Fruit fly (Drosophila melanogaster) whole organism, embryonic: Measurements from ENCODE around the gene cyr.

Experiments
- Atf-2 ChIP-seq: fragments of 200-800 bp; sonication (Bioruptor generic); optimal IDR thresholded peaks from 2 replicates; lab custom pipeline; 2016; ENCODE audit warnings: missing biosample characterization, missing genetic modification characterization
- CG10147 ChIP-seq: fragments of 200-800 bp; sonication (Bioruptor generic); optimal IDR thresholded peaks from 2 replicates; lab custom pipeline; 2019; ENCODE audit warnings: missing biosample characterization, mild to moderate bottlenecking, missing genetic modification characterization, moderate library complexity
- CG10209 ChIP-seq: fragments of 200-800 bp; sonication (Bioruptor generic); optimal IDR thresholded peaks from 3 replicates; lab custom pipeline; 2017; ENCODE audit warnings: missing biosample characterization, mild to moderate bottlenecking, missing genetic modification characterization, missing genetic modification reagents
- CG1024 ChIP-seq: fragments of 200-800 bp; sonication (Bioruptor generic); IDR thresholded peaks from 2 replicates; pipeline ENCODE4 v1.3.6; 2022; ENCODE audit warnings: missing biosample characterization, missing genetic modification characterization
- CG12104 ChIP-seq: fragments of 200-800 bp; sonication (Bioruptor generic); optimal IDR thresholded peaks from 3 replicates; lab custom pipeline; 2016; ENCODE audit warnings: missing biosample characterization, missing genetic modification characterization
- CG12659 ChIP-seq: fragments of 200-800 bp; sonication (Bioruptor generic); optimal IDR thresholded peaks from 3 replicates; lab custom pipeline; 2017; ENCODE audit warnings: mild to moderate bottlenecking, missing biosample characterization, missing genetic modification reagents, missing genetic modification characterization
- CG13296 ChIP-seq: fragments of 200-800 bp; sonication (Bioruptor generic); optimal IDR thresholded peaks from 3 replicates; lab custom pipeline; 2018; ENCODE audit warnings: missing biosample characterization, mild to moderate bottlenecking, missing genetic modification characterization
- CG14441 ChIP-seq: fragments of 200-800 bp; sonication (Bioruptor generic); IDR thresholded peaks from 2 replicates; pipeline ENCODE4 v1.3.6; 2022; ENCODE audit warnings: missing biosample characterization, missing genetic modification characterization
- CG14965 ChIP-seq: fragments of 200-800 bp; sonication (Bioruptor generic); optimal IDR thresholded peaks from 2 replicates; lab custom pipeline; 2016; ENCODE audit warnings: missing biosample characterization, missing genetic modification characterization, borderline replicate concordance
- CG15479 ChIP-seq: fragments of 200-800 bp; sonication (Bioruptor generic); optimal IDR thresholded peaks from 3 replicates; lab custom pipeline; 2019; ENCODE audit warnings: missing biosample characterization, mild to moderate bottlenecking, missing genetic modification characterization, moderate library complexity
- CG1832 ChIP-seq: fragments of 200-800 bp; sonication (Bioruptor generic); optimal IDR thresholded peaks from 2 replicates; lab custom pipeline; 2017; ENCODE audit warnings: missing biosample characterization, mild to moderate bottlenecking, missing genetic modification characterization, inconsistent platforms
- CG2202 ChIP-seq: fragments of 200-800 bp; sonication (Bioruptor generic); optimal IDR thresholded peaks from 2 replicates; lab custom pipeline; 2018; ENCODE audit warnings: missing biosample characterization, mild to moderate bottlenecking, missing genetic modification characterization
- CG3407 ChIP-seq: fragments of 200-800 bp; sonication (Bioruptor generic); optimal IDR thresholded peaks from 2 replicates; lab custom pipeline; 2018; ENCODE audit warnings: missing biosample characterization, mild to moderate bottlenecking, missing genetic modification characterization
- CG4328 ChIP-seq: fragments of 200-800 bp; sonication (Bioruptor generic); optimal IDR thresholded peaks from 3 replicates; lab custom pipeline; 2017; ENCODE audit warnings: missing biosample characterization, missing genetic modification reagents, missing genetic modification characterization
- CG7357 ChIP-seq: fragments of 200-800 bp; sonication (Bioruptor generic); IDR thresholded peaks from 3 replicates; pipeline ENCODE4 v1.3.6; 2022; ENCODE audit warnings: missing biosample characterization, missing genetic modification characterization
- CG7556 ChIP-seq: fragments of 200-800 bp; sonication (Bioruptor generic); optimal IDR thresholded peaks from 2 replicates; lab custom pipeline; 2017; ENCODE audit warnings: missing biosample characterization, mild to moderate bottlenecking, missing genetic modification characterization
- CG7928 ChIP-seq: fragments of 200-800 bp; sonication (Bioruptor generic); optimal IDR thresholded peaks from 2 replicates; lab custom pipeline; 2017; ENCODE audit warnings: missing biosample characterization, mild to moderate bottlenecking, missing genetic modification characterization
- CG8765 ChIP-seq: fragments of 200-800 bp; sonication (Bioruptor generic); IDR thresholded peaks from 2 replicates; pipeline ENCODE4 v1.3.6; 2022; ENCODE audit warnings: missing biosample characterization, missing genetic modification characterization
- Dref ChIP-seq: fragments of 200-800 bp; sonication (Bioruptor generic); IDR thresholded peaks from 2 replicates; pipeline ENCODE4 v1.3.6; 2022; ENCODE audit warnings: missing biosample characterization, missing genetic modification characterization
- Drgx ChIP-seq: fragments of 200-800 bp; sonication (Bioruptor generic); IDR thresholded peaks from 2 replicates; pipeline ENCODE4 v1.3.6; 2022; ENCODE audit warnings: missing biosample characterization, missing genetic modification characterization
- E2f2 ChIP-seq: fragments of 200-800 bp; sonication (Bioruptor generic); IDR thresholded peaks from 2 replicates; pipeline ENCODE4 v1.3.6; 2022; ENCODE audit warnings: missing biosample characterization, missing genetic modification characterization
- GATAe ChIP-seq: fragments of 200-800 bp; sonication (Bioruptor generic); conservative IDR thresholded peaks from 2 replicates; pipeline ENCODE4 v1.3.6; 2022; ENCODE audit warnings: missing biosample characterization, missing genetic modification characterization
- HLH3B ChIP-seq: fragments of 200-800 bp; sonication (Bioruptor generic); IDR thresholded peaks from 2 replicates; pipeline ENCODE4 v1.3.6; 2022; ENCODE audit warnings: missing biosample characterization, missing genetic modification characterization
- Hr3 ChIP-seq: fragments of 200-800 bp; sonication (Bioruptor generic); optimal IDR thresholded peaks from 3 replicates; lab custom pipeline; 2016; ENCODE audit warnings: missing biosample characterization, missing genetic modification characterization
- Lim3 ChIP-seq: fragments of 200-800 bp; sonication (Bioruptor generic); IDR thresholded peaks from 2 replicates; pipeline ENCODE4 v1.3.6; 2022; ENCODE audit warnings: missing biosample characterization, missing genetic modification characterization
- MTF-1 ChIP-seq: fragments of 200-800 bp; sonication (Bioruptor generic); optimal IDR thresholded peaks from 2 replicates; lab custom pipeline; 2018; ENCODE audit warnings: missing biosample characterization, mild to moderate bottlenecking, missing genetic modification characterization, borderline replicate concordance
- Myb ChIP-seq: fragments of 200-800 bp; sonication (Bioruptor generic); optimal IDR thresholded peaks from 2 replicates; lab custom pipeline; 2016; ENCODE audit warnings: missing biosample characterization, missing genetic modification characterization
- NK7.1 ChIP-seq: fragments of 200-800 bp; sonication (Bioruptor generic); optimal IDR thresholded peaks from 3 replicates; lab custom pipeline; 2016; ENCODE audit warnings: missing biosample characterization, missing genetic modification characterization
- Oaz ChIP-seq: fragments of 200-800 bp; sonication (Bioruptor generic); IDR thresholded peaks from 2 replicates; pipeline ENCODE4 v1.3.6; 2022; ENCODE audit warnings: missing biosample characterization, missing genetic modification characterization
- abd-A ChIP-seq: fragments of 200-800 bp; sonication (Bioruptor generic); optimal IDR thresholded peaks from 3 replicates; lab custom pipeline; 2019; ENCODE audit warnings: missing biosample characterization, mild to moderate bottlenecking, missing genetic modification characterization, moderate library complexity
- chif ChIP-seq, 2 experiments: fragments of 200-800 bp; sonication (Bioruptor generic); optimal IDR thresholded peaks; 3 replicates each; lab custom pipeline; 2016; ENCODE audit warnings: missing biosample characterization in 2 of 2, missing genetic modification characterization in 2 of 2
- corto ChIP-seq: fragments of 200-800 bp; sonication (Bioruptor generic); optimal IDR thresholded peaks from 2 replicates; lab custom pipeline; 2016; ENCODE audit warnings: missing biosample characterization, mild to moderate bottlenecking, missing genetic modification characterization, moderate library complexity
- cwo ChIP-seq: fragments of 200-800 bp; sonication (Bioruptor generic); optimal IDR thresholded peaks from 3 replicates; lab custom pipeline; 2017; ENCODE audit warnings: missing biosample characterization, missing genetic modification characterization, mild to moderate bottlenecking, moderate library complexity, missing genetic modification reagents
- dan ChIP-seq: fragments of 200-800 bp; sonication (Bioruptor generic); IDR thresholded peaks from 2 replicates; pipeline ENCODE4 v1.3.6; 2022; ENCODE audit warnings: missing biosample characterization, missing genetic modification characterization
- danr ChIP-seq: fragments of 200-800 bp; sonication (Bioruptor generic); IDR thresholded peaks from 2 replicates; pipeline ENCODE4 v1.3.6; 2022; ENCODE audit warnings: missing biosample characterization, missing genetic modification characterization
- dati ChIP-seq: fragments of 200-800 bp; sonication (Bioruptor generic); IDR thresholded peaks from 2 replicates; pipeline ENCODE4 v1.3.6; 2022; ENCODE audit warnings: missing biosample characterization, missing genetic modification characterization
- emc ChIP-seq: fragments of 200-800 bp; sonication (Bioruptor generic); optimal IDR thresholded peaks from 2 replicates; lab custom pipeline; 2016; ENCODE audit warnings: missing biosample characterization, missing genetic modification characterization
- nom ChIP-seq: fragments of 200-800 bp; sonication (Bioruptor generic); optimal IDR thresholded peaks from 2 replicates; lab custom pipeline; 2017; ENCODE audit warnings: missing biosample characterization, missing genetic modification characterization, mild to moderate bottlenecking, moderate library complexity, missing genetic modification reagents
- onecut ChIP-seq: fragments of 200-800 bp; sonication (Bioruptor generic); IDR thresholded peaks from 2 replicates; pipeline ENCODE4 v1.3.6; 2022; ENCODE audit warnings: missing biosample characterization, missing genetic modification characterization
- pfk ChIP-seq: fragments of 200-800 bp; sonication (Bioruptor generic); optimal IDR thresholded peaks from 2 replicates; lab custom pipeline; 2018; ENCODE audit warnings: missing biosample characterization, mild to moderate bottlenecking, missing genetic modification characterization, moderate library complexity
- repo ChIP-seq: fragments of 200-800 bp; sonication (Bioruptor generic); optimal IDR thresholded peaks from 2 replicates; lab custom pipeline; 2016; ENCODE audit warnings: missing biosample characterization, missing genetic modification characterization
- sima ChIP-seq: fragments of 200-800 bp; sonication (Bioruptor generic); optimal IDR thresholded peaks from 2 replicates; lab custom pipeline; 2016; ENCODE audit warnings: missing biosample characterization, missing genetic modification characterization
- sug ChIP-seq: fragments of 200-800 bp; optimal IDR thresholded peaks from 2 replicates; lab custom pipeline; 2019; ENCODE audit warnings: missing biosample characterization, mild to moderate bottlenecking, missing genetic modification characterization, moderate library complexity
- toy ChIP-seq: fragments of 200-800 bp; sonication (Bioruptor generic); IDR thresholded peaks from 2 replicates; pipeline ENCODE4 v1.3.6; 2022; ENCODE audit warnings: missing biosample characterization, missing genetic modification characterization
- ttk ChIP-seq: fragments of 200-800 bp; sonication (Bioruptor generic); IDR thresholded peaks from 2 replicates; pipeline ENCODE4 v2.1.2; 2022; ENCODE audit warnings: missing biosample characterization, missing genetic modification characterization
- tx ChIP-seq: fragments of 200-800 bp; sonication (Bioruptor generic); optimal IDR thresholded peaks from 2 replicates; lab custom pipeline; 2016; ENCODE audit warnings: missing biosample characterization, missing genetic modification characterization
- unc-4 ChIP-seq: fragments of 200-800 bp; sonication (Bioruptor generic); IDR thresholded peaks from 2 replicates; pipeline ENCODE4 v1.3.6; 2022; ENCODE audit warnings: missing biosample characterization, missing genetic modification characterization; ENCODE audit not compliant: partially characterized antibody
- vvl ChIP-seq: fragments of 200-800 bp; sonication (Bioruptor generic); IDR thresholded peaks from 2 replicates; pipeline ENCODE4 v1.3.6; 2022; ENCODE audit warnings: missing biosample characterization, missing genetic modification characterization
- wor ChIP-seq: fragments of 200-800 bp; sonication (Bioruptor generic); IDR thresholded peaks from 2 replicates; pipeline ENCODE4 v1.3.6; 2022; ENCODE audit warnings: missing biosample characterization, missing genetic modification characterization
- zen ChIP-seq: fragments of 200-800 bp; sonication (Bioruptor generic); optimal IDR thresholded peaks from 3 replicates; lab custom pipeline; 2018; ENCODE audit warnings: missing biosample characterization, mild to moderate bottlenecking, missing genetic modification characterization, moderate library complexity

Gene cyr

DNA sequence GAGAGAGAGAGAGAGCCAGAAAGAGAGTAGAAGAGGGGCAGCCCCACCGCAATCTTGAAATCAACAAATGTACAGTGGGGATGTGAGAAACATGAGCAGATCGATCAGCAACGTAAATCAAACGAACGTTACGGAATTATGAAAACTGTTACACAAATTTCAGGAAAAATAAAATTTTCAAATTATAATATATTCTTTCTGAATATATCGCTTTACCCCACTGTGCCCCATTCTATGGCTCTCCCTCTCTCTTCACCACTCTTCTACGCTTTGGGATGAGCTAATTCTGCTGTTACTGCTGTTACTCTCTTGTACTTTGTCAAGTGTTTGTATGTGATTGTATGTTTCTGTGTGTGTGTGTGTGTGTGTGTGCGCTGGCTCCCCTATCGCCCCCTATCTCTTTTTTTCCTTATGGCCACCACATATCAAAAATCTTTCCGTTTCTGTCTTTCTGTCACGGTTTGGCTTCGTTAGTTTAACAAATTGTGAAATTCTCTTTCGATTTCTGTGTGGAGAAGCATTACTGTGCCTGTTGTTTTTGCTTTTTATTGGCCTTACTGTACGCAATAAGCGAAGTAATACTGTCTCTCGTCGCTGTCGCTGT lies 44.4 kb downstream of the cyr start (continued):
- TF ChIP-seq CG4328 (GFP tag; lab: Kevin White, UChicago) = peak; percentile 79
- peak; percentile 99 for TF ChIP-seq CG14441 (GFP tag; lab: Robert Waterston, UW)
- peak; percentile 97 for TF ChIP-seq danr (GFP tag; lab: Robert Waterston, UW)
- TF ChIP-seq CG15479 (GFP tag; lab: Kevin White, UChicago) = no peak
- TF ChIP-seq CG14965 (GFP tag; lab: Kevin White, UChicago) = no peak
- peak; percentile 82 for TF ChIP-seq abd-A (tag; lab: Kevin White, UChicago)
- peak; percentile 79 for TF ChIP-seq dan (GFP tag; lab: Robert Waterston, UW)
- TF ChIP-seq CG7928 (GFP tag; lab: Kevin White, UChicago) = peak; percentile 80
- TF ChIP-seq CG7556 (GFP tag; lab: Kevin White, UChicago) = peak; percentile 97
- peak; percentile 92 for TF ChIP-seq CG7357 (GFP tag; lab: Robert Waterston, UW)
- TF ChIP-seq CG1024 (GFP tag; lab: Robert Waterston, UW) = peak; percentile 96
- TF ChIP-seq emc = peak; percentile 79
- TF ChIP-seq CG13296 (GFP tag; lab: Kevin White, UChicago) = peak; percentile 97
- TF ChIP-seq nom = peak; percentile 81
- TF ChIP-seq sima (GFP tag; lab: Kevin White, UChicago) = peak; percentile 59
- TF ChIP-seq cwo (GFP tag; lab: Kevin White, UChicago) = peak; percentile 96
- peak; percentile 92 for TF ChIP-seq CG2202 (tag; lab: Kevin White, UChicago)
- TF ChIP-seq Drgx (GFP tag; lab: Robert Waterston, UW) = peak; percentile 99
- peak; percentile 90 for TF ChIP-seq MTF-1 (GFP tag; lab: Kevin White, UChicago)
- peak; percentile 72 for TF ChIP-seq Myb (GFP tag; lab: Kevin White, UChicago)
- TF ChIP-seq zen (tag; lab: Kevin White, UChicago) = peak; percentile 86
- no peak for TF ChIP-seq CG1832 (GFP tag; lab: Kevin White, UChicago)
- TF ChIP-seq dati (GFP tag; lab: Robert Waterston, UW) = peak; percentile 97
- TF ChIP-seq Oaz (GFP tag; lab: Robert Waterston, UW) = peak; percentile 97
- peak; percentile 79 for TF ChIP-seq NK7.1 (GFP tag; lab: Kevin White, UChicago)
- peak; percentile 91 for TF ChIP-seq CG3407 (GFP tag; lab: Kevin White, UChicago)
- peak; percentile 88 to 90 for TF ChIP-seq chif (GFP tag; optimal IDR thresholded peaks at IDR 0.05; lab: Kevin White, UChicago)
- TF ChIP-seq sug (tag; lab: Kevin White, UChicago) = peak; percentile 86
- no peak for TF ChIP-seq pfk (GFP tag; lab: Kevin White, UChicago)
- TF ChIP-seq Lim3 = peak; percentile 94
- TF ChIP-seq Hr3 (GFP tag; lab: Kevin White, UChicago) = peak; percentile 93
- peak; percentile 96 for TF ChIP-seq toy (GFP tag; lab: Robert Waterston, UW)
- peak; percentile 84 for TF ChIP-seq Atf-2 (GFP tag; lab: Kevin White, UChicago)
- TF ChIP-seq CG12659 (GFP tag; lab: Kevin White, UChicago) = peak; percentile 97
- TF ChIP-seq CG10147 (GFP tag; lab: Kevin White, UChicago) = peak; percentile 95
- peak; percentile 94 for TF ChIP-seq CG12104 (GFP tag; lab: Kevin White, UChicago)
- TF ChIP-seq HLH3B (GFP tag; lab: Robert Waterston, UW) = peak; percentile 99
- peak; percentile 99 for TF ChIP-seq vvl (GFP tag; lab: Robert Waterston, UW)
- TF ChIP-seq CG8765 = peak; percentile 91
- peak; percentile 87 for TF ChIP-seq E2f2 (GFP tag; lab: Robert Waterston, UW)
- peak; percentile 92 for TF ChIP-seq GATAe (GFP tag; lab: Robert Waterston, UW)
- peak; percentile 72 for TF ChIP-seq repo (GFP tag; lab: Kevin White, UChicago)
- TF ChIP-seq CG10209 (GFP tag; lab: Kevin White, UChicago) = peak; percentile 96
- peak; percentile 99 for TF ChIP-seq ttk
- peak; percentile 49 for TF ChIP-seq Dref (GFP tag; lab: Robert Waterston, UW)
- peak; percentile 83 for TF ChIP-seq tx (GFP tag; lab: Kevin White, UChicago)
- peak; percentile 95 for TF ChIP-seq onecut (GFP tag; lab: Robert Waterston, UW)
- TF ChIP-seq corto = peak; percentile 95
- peak; percentile 97 for TF ChIP-seq wor (GFP tag; lab: Robert Waterston, UW)
- 0 out of 2 replicates have a peak, but pooled peaks have one; percentile 24 for TF ChIP-seq unc-4 (GFP tag; lab: Robert Waterston, UW)
